Fruit fly (Drosophila melanogaster): ENCODE measurements around the gene pira.

The pira gene

DNA sequence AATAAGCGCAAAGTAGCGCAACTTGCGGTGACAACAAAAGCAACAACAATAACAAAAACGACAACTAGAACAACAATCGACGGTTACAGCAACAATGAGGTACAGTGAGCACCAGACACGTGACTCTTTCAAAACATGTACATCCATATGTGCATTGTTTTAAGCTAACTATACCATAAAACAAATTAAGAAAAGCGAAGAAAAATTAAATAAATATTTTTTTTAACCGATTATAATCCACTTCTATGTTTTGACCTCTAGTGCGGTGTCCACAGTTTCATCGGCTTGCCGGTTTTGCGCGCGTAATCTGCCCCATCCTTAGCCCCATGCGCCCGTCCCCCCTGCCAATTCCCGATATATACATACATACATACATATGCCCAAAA, 9.1 kb downstream of the pira start (continued):
- peak; percentile 70 for TF ChIP-seq odd (GFP tag; optimal IDR thresholded peaks at IDR 0.05)
- TF ChIP-seq CG7786 (GFP tag; optimal IDR thresholded peaks at IDR 0.05) = peak; percentile 91
- TF ChIP-seq D19B (GFP tag; optimal IDR thresholded peaks at IDR 0.05) = peak; percentile 89
- peak; percentile 86 for TF ChIP-seq Ssrp (tag; optimal IDR thresholded peaks at IDR 0.05)
- peak; percentile 68 for TF ChIP-seq jumu (GFP tag; optimal IDR thresholded peaks at IDR 0.05)
- TF ChIP-seq CG1602 (GFP tag; optimal IDR thresholded peaks at IDR 0.05) = peak; percentile 90
- TF ChIP-seq CG6689 (GFP tag; IDR thresholded peaks at IDR 0.05) = peak; percentile 96
- peak; percentile 54 for TF ChIP-seq disco-r (GFP tag; optimal IDR thresholded peaks at IDR 0.05)
- TF ChIP-seq CG10267 (tag; optimal IDR thresholded peaks at IDR 0.05) = peak; percentile 70
- TF ChIP-seq MBD-R2 (GFP tag; IDR thresholded peaks at IDR 0.05) = peak; percentile 96
- TF ChIP-seq Camta (GFP tag; optimal IDR thresholded peaks at IDR 0.05) = peak; percentile 64

DNA sequence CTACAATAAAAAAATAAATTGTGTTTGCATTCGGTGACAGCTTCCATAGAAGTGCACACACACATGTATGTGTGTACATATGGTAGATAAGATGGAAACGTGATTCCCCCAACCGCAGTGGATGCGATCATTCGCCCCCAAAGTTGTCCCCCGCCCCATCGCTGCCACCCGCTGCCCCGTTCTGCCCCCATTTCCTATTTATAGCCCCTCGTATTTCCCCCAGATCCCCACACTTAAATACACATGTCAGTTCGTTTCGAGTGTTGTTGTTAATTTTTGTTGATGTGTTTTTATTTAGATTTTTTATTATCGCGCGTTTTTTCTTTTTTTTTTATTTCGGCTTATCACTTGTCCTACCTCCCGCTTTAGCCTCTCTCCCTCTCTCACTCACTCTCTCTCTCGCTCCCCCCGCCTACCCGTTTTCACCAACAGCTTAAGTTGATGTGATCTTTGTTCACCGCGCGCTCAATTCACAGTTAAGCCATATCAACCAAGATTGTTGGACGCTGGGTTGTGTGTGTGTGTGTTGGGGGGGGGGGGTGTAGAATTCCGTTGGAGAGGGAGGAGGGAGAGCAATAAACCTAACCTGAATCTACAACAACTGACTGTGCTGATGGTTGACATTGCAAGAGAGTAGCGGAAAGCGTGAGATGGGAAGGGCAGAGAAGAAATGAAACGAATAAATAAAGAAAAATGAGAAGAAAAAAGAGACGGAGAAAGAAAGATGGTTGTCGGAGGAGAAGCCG, 9.6 kb downstream of the pira start:
- TF ChIP-seq Trl (optimal IDR thresholded peaks at IDR 0.05) (peak; percentile 62 to 68), Trl (GFP tag; optimal IDR thresholded peaks at IDR 0.05) (no peak), CkIIα-i1 (GFP tag; IDR thresholded peaks at IDR 0.05) (no peak), CG10321 (GFP tag; IDR thresholded peaks at IDR 0.05) (no peak), CG17359 (tag; optimal IDR thresholded peaks at IDR 0.05) (no peak), CG3838 (GFP tag; optimal IDR thresholded peaks at IDR 0.05) (no peak), CG9797 (GFP tag; optimal IDR thresholded peaks at IDR 0.05) (no peak), mam (GFP tag; optimal IDR thresholded peaks at IDR 0.05) (no peak), CG10267 (tag; optimal IDR thresholded peaks at IDR 0.05) (no peak), chif (GFP tag; optimal IDR thresholded peaks at IDR 0.05) (no peak), ro (GFP tag; IDR thresholded peaks at IDR 0.05) (no peak), Poxn (GFP tag; IDR thresholded peaks at IDR 0.05) (no peak), ssp (GFP tag; IDR thresholded peaks at IDR 0.05) (no peak), exex (tag; optimal IDR thresholded peaks at IDR 0.05) (peak; percentile 11), crp (GFP tag; optimal IDR thresholded peaks at IDR 0.05) (no peak), CG31224 (GFP tag; IDR thresholded peaks at IDR 0.05) (no peak), crol (GFP tag; IDR thresholded peaks at IDR 0.05) (peak; percentile 99), CG18619 (GFP tag; optimal IDR thresholded peaks at IDR 0.05) (no peak), CG1603 (tag; optimal IDR thresholded peaks at IDR 0.05) (peak; percentile 17), sens-2 (GFP tag; IDR thresholded peaks at IDR 0.05) (no peak), sima (GFP tag; optimal IDR thresholded peaks at IDR 0.05) (no peak), CG14710 (tag; optimal IDR thresholded peaks at IDR 0.05) (no peak), Xbp1 (GFP tag; optimal IDR thresholded peaks at IDR 0.05) (no peak), da (GFP tag; optimal IDR thresholded peaks at IDR 0.05) (no peak), B-H2 (GFP tag; optimal IDR thresholded peaks at IDR 0.05) (no peak), CG1024 (GFP tag; IDR thresholded peaks at IDR 0.05) (no peak), CG15601 (tag; optimal IDR thresholded peaks at IDR 0.05) (no peak), E2f1 (GFP tag; IDR thresholded peaks at IDR 0.05) (no peak), CG17568 (GFP tag; optimal IDR thresholded peaks at IDR 0.05) (peak; percentile 23), CG4424 (GFP tag; optimal IDR thresholded peaks at IDR 0.05) (no peak), CG3065 (GFP tag; optimal IDR thresholded peaks at IDR 0.05) (no peak), sug (tag; optimal IDR thresholded peaks at IDR 0.05) (peak; percentile 63), bab2 (GFP tag; optimal IDR thresholded peaks at IDR 0.05) (no peak), Nf-YB (GFP tag; optimal IDR thresholded peaks at IDR 0.05) (no peak), HmgD (GFP tag; optimal IDR thresholded peaks at IDR 0.05) (no peak), CG17912 (GFP tag; optimal IDR thresholded peaks at IDR 0.05) (peak; percentile 38), CG2678 (tag; optimal IDR thresholded peaks at IDR 0.05) (peak; percentile 30), peb (GFP tag; IDR thresholded peaks at IDR 0.05) (no peak), cas (GFP tag; IDR thresholded peaks at IDR 0.05) (no peak), ERR (GFP tag; optimal IDR thresholded peaks at IDR 0.05) (no peak)

Data from whole organism, embryonic.